Worm (Caenorhabditis elegans): Measurements from ENCODE around the gene cnt-2.

cnt-2 gene

DNA sequence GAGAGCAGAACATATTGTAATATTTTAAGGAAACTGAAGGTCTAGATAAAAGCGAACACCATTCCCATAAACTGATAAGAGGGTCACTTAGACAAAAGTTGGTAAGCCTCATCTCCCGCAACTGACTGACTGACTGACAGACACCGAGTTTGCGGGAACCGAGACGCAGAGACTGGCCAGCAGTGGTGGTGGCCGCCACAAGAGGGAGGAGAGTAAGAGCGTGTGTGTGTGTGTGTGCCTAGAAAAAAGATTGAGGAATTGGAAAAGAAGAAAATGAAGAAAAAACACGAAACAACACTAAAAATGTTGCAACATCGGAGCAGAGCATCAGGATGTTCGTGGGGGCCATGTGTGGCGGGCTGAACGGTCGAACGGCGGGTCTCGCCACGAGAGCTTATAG lies 20.2 kb upstream of the cnt-2 start:
- peak; percentile 17 for TF ChIP-seq zag-1 (tag; optimal IDR thresholded peaks at IDR 0.05)
- TF ChIP-seq fos-1 (tag; optimal IDR thresholded peaks at IDR 0.05), result peak; percentile 32
- no peak for TF ChIP-seq elt-1 (tag; optimal IDR thresholded peaks at IDR 0.05)
- TF ChIP-seq ztf-4 (tag; optimal IDR thresholded peaks at IDR 0.05), result no peak
- peak; percentile 57 for TF ChIP-seq Y55F3AM.14 (GFP tag; optimal IDR thresholded peaks at IDR 0.05)
- TF ChIP-seq nhr-77 (tag; optimal IDR thresholded peaks at IDR 0.05), result no peak

DNA sequence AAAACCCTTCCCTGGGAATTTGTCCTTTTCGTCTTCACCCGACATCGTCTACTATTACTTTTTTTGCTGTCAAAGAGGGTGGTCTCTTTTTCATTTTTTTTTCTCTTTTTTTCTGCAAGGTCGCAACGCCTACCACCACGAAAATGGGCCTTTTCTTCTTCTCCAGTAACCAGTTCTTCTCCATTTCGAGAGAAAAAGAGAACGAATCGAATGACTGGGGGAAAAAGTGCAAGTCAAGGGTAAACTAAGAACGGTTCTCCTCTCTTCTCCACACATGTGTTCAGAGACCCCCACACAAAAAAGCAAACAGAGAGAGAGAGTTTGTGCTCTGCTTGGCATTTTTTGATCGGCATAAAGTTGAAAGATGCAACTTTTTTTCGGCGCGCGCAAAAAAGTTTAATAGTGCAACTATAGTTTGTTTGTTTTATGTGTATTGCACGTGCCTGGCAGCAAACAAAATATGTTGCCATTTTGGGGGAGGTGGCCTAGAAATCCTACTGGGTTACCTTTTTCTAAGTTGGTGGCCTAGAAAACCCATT lies 18.3 kb upstream of the cnt-2 start:
- TF ChIP-seq blmp-1 (tag; optimal IDR thresholded peaks at IDR 0.05; ENCODE audit: insufficient read depth) (peak; percentile 44), ztf-11 (tag; optimal IDR thresholded peaks at IDR 0.05) (no peak), F13H6.1 (tag; optimal IDR thresholded peaks at IDR 0.05) (peak; percentile 82), lin-13 (GFP tag; optimal IDR thresholded peaks at IDR 0.05) (no peak), ZK546.5 (tag; optimal IDR thresholded peaks at IDR 0.05) (no peak), sma-3 (GFP tag; optimal IDR thresholded peaks at IDR 0.05) (no peak), alr-1 (tag; optimal IDR thresholded peaks at IDR 0.05) (no peak), mdl-1 (tag; optimal IDR thresholded peaks at IDR 0.05) (no peak), lsy-2 (tag; optimal IDR thresholded peaks at IDR 0.05) (no peak), elt-1 (tag; optimal IDR thresholded peaks at IDR 0.05) (no peak), zag-1 (tag; optimal IDR thresholded peaks at IDR 0.05) (no peak), peb-1 (tag; optimal IDR thresholded peaks at IDR 0.05) (no peak), sem-4 (tag; optimal IDR thresholded peaks at IDR 0.05) (no peak), ztf-1 (GFP tag; conservative IDR thresholded peaks at IDR 0.05) (no peak), skn-1 (tag; optimal IDR thresholded peaks at IDR 0.05) (no peak), nhr-129 (tag; optimal IDR thresholded peaks at IDR 0.05) (peak; percentile 32), fos-1 (tag; optimal IDR thresholded peaks at IDR 0.05) (peak; percentile 33), crh-2 (tag; optimal IDR thresholded peaks at IDR 0.05) (no peak), ceh-82 (tag; optimal IDR thresholded peaks at IDR 0.05) (no peak), nhr-6 (tag; optimal IDR thresholded peaks at IDR 0.05) (no peak), egl-27 (tag; optimal IDR thresholded peaks at IDR 0.05) (peak; percentile 32), sma-9 (GFP tag; optimal IDR thresholded peaks at IDR 0.05) (peak; percentile 41), sma-9 (tag; optimal IDR thresholded peaks at IDR 0.05) (no peak)

DNA sequence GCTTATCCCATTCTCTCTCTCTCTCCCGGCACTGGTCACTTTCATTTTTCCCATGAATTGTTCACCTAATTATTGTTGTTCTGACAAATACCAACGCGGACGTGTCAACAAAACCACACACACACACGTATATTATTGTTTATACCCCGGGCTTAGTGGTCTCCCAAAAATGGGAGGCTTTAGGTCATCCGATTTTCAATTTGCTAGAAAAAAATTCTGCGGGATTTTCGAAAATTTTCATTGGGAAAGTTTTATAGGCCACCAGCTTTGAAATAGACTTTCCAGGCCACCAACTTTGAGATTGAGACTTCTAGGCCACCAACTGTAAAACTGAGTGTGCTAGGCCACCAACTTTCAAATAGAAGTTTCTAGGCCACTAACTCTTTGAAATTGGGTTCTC lies 16.9 kb upstream of the cnt-2 start:
- TF ChIP-seq nhr-129 (tag; optimal IDR thresholded peaks at IDR 0.05) (no peak), ztf-11 (tag; optimal IDR thresholded peaks at IDR 0.05) (no peak), nhr-237 (tag; optimal IDR thresholded peaks at IDR 0.05) (no peak), nhr-6 (tag; optimal IDR thresholded peaks at IDR 0.05) (no peak), unc-55 (GFP tag; optimal IDR thresholded peaks at IDR 0.05) (no peak), ztf-4 (tag; optimal IDR thresholded peaks at IDR 0.05) (no peak), sma-9 (GFP tag; optimal IDR thresholded peaks at IDR 0.05) (no peak), sma-9 (tag; optimal IDR thresholded peaks at IDR 0.05) (no peak), peb-1 (tag; optimal IDR thresholded peaks at IDR 0.05) (no peak), blmp-1 (tag; optimal IDR thresholded peaks at IDR 0.05; ENCODE audit: insufficient read depth) (no peak), unc-39 (tag; optimal IDR thresholded peaks at IDR 0.05) (no peak), mbf-1 (tag; optimal IDR thresholded peaks at IDR 0.05) (no peak), alr-1 (tag; optimal IDR thresholded peaks at IDR 0.05) (no peak), fos-1 (tag; optimal IDR thresholded peaks at IDR 0.05) (no peak), gmeb-1 (tag; optimal IDR thresholded peaks at IDR 0.05) (no peak), mab-5 (tag; optimal IDR thresholded peaks at IDR 0.05) (no peak), nhr-11 (tag; optimal IDR thresholded peaks at IDR 0.05) (no peak), lin-39 (tag; optimal IDR thresholded peaks at IDR 0.05) (no peak), ZK546.5 (tag; optimal IDR thresholded peaks at IDR 0.05) (no peak), nhr-10 (tag; optimal IDR thresholded peaks at IDR 0.05) (no peak), ztf-1 (GFP tag; conservative IDR thresholded peaks at IDR 0.05) (no peak)

DNA sequence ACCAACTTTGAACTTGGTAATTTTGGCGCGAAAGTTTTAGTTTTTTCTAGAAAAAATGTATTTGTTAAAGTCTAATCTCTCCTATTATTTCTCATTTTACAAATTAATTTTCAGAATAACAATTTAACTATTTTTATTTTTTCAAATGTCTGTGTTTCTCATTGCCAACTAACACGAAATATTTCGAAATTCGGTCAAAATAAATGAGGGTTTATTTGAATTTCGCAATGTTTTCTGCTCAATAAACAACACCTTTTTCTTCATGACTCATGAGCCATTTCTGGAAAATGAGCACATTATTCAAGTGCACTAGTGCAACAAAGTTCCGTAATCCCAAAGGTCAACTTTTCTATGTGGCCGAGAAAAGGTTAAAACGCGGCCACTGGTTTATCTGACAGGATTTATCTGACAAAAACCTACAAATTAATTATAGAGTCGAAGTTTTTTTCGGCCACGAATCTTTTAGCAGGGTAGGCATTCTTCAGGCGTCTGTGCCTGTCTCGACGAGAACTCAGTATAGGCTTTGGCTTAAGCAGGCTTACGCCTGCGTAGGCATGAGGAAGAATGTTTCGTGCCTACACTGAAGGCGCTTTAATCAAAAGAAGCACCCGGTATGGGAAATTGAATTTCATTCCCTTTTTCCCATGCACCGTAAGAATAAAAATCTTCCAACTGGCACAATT lies 16.3 kb upstream of the cnt-2 start, which contains the start of gene Y39A1A.27:
Gene Y39A1A.27, plus strand, starts transcription at position 633 of the 683 bp plus-strand sequence.
- TF ChIP-seq elt-1 (tag; optimal IDR thresholded peaks at IDR 0.05) (no peak), unc-55 (GFP tag; optimal IDR thresholded peaks at IDR 0.05) (peak; percentile 60)

All from whole organism, L2 larva.